Fruit fly (Drosophila melanogaster) whole organism, embryonic: ENCODE results near the gene CG5157.
A peak's percentile ranks its signal among the peaks of the same experiment; 100 is the strongest.

Experiments used
- BtbVII ChIP-seq: fragments of 200-800 bp; sonication (Bioruptor generic); optimal IDR thresholded peaks from 3 replicates; lab custom pipeline; 2017; ENCODE audit warnings: missing biosample characterization, mild to moderate bottlenecking, missing genetic modification characterization
- CG10959 ChIP-seq: fragments of 200-800 bp; sonication (Bioruptor generic); IDR thresholded peaks from 2 replicates; pipeline ENCODE4 v1.3.6; 2022; ENCODE audit warnings: missing biosample characterization, missing genetic modification characterization
- CG11456 ChIP-seq: fragments of 200-800 bp; sonication (Bioruptor generic); IDR thresholded peaks from 3 replicates; pipeline ENCODE4 v1.3.6; 2022; ENCODE audit warnings: missing biosample characterization, missing genetic modification characterization
- CG12219 ChIP-seq: fragments of 200-800 bp; sonication (Bioruptor generic); optimal IDR thresholded peaks from 3 replicates; lab custom pipeline; 2018; ENCODE audit warnings: missing biosample characterization, mild to moderate bottlenecking, missing genetic modification characterization
- CG13296 ChIP-seq: fragments of 200-800 bp; sonication (Bioruptor generic); optimal IDR thresholded peaks from 3 replicates; lab custom pipeline; 2018; ENCODE audit warnings: missing biosample characterization, mild to moderate bottlenecking, missing genetic modification characterization
- CG13624 ChIP-seq: fragments of 200-800 bp; sonication (Bioruptor generic); optimal IDR thresholded peaks from 2 replicates; lab custom pipeline; 2016; ENCODE audit warnings: missing biosample characterization, missing genetic modification characterization
- CG15514 ChIP-seq: fragments of 200-800 bp; sonication (Bioruptor generic); optimal IDR thresholded peaks from 3 replicates; lab custom pipeline; 2017; ENCODE audit warnings: missing biosample characterization, missing genetic modification characterization, mild to moderate bottlenecking, moderate library complexity, missing genetic modification reagents
- CG1603 ChIP-seq: fragments of 200-800 bp; sonication (Bioruptor generic); optimal IDR thresholded peaks from 2 replicates; lab custom pipeline; 2019; ENCODE audit warnings: missing biosample characterization, mild to moderate bottlenecking, missing genetic modification characterization, moderate library complexity
- CG1647 ChIP-seq: fragments of 200-800 bp; sonication (Bioruptor generic); optimal IDR thresholded peaks from 3 replicates; lab custom pipeline; 2016; ENCODE audit warnings: missing biosample characterization, missing genetic modification characterization
- CG16813 ChIP-seq: fragments of 200-800 bp; sonication (Bioruptor generic); IDR thresholded peaks from 3 replicates; pipeline ENCODE4 v1.3.6; 2022; ENCODE audit warnings: missing biosample characterization, missing genetic modification characterization; ENCODE audit not compliant: partially characterized antibody
- CG17328 ChIP-seq: fragments of 200-800 bp; sonication (Bioruptor generic); IDR thresholded peaks from 2 replicates; pipeline ENCODE4 v1.3.6; 2022; ENCODE audit warnings: missing biosample characterization, missing genetic modification characterization
- CG17361 ChIP-seq: fragments of 200-800 bp; sonication (Bioruptor generic); IDR thresholded peaks from 3 replicates; pipeline ENCODE4 v1.3.6; 2022; ENCODE audit warnings: missing biosample characterization, missing genetic modification characterization
- CG2116 ChIP-seq: fragments of 200-800 bp; sonication (Bioruptor generic); optimal IDR thresholded peaks from 3 replicates; lab custom pipeline; 2018; ENCODE audit warnings: missing biosample characterization, mild to moderate bottlenecking, missing genetic modification characterization
- CG2678 ChIP-seq: fragments of 200-800 bp; sonication (Bioruptor generic); optimal IDR thresholded peaks from 3 replicates; lab custom pipeline; 2019; ENCODE audit warnings: missing biosample characterization, mild to moderate bottlenecking, missing genetic modification characterization, moderate library complexity
- CG30020 ChIP-seq: fragments of 200-800 bp; optimal IDR thresholded peaks from 2 replicates; lab custom pipeline; 2019; ENCODE audit warnings: missing biosample characterization, mild to moderate bottlenecking, missing genetic modification characterization, moderate library complexity
- CG31388 ChIP-seq: fragments of 200-800 bp; sonication (Bioruptor generic); optimal IDR thresholded peaks from 2 replicates; lab custom pipeline; 2016; ENCODE audit warnings: missing biosample characterization, missing genetic modification characterization
- CG6175 ChIP-seq: fragments of 200-800 bp; sonication (Bioruptor generic); IDR thresholded peaks from 3 replicates; pipeline ENCODE4 v1.3.6; 2022; ENCODE audit warnings: missing biosample characterization, missing genetic modification characterization
- CG6654 ChIP-seq: fragments of 200-800 bp; sonication (Bioruptor generic); optimal IDR thresholded peaks from 2 replicates; lab custom pipeline; 2017; ENCODE audit warnings: missing biosample characterization, mild to moderate bottlenecking, missing genetic modification characterization
- CG6689 ChIP-seq: fragments of 200-800 bp; sonication (Bioruptor generic); IDR thresholded peaks from 2 replicates; pipeline ENCODE4 v1.3.6; 2022; ENCODE audit warnings: missing biosample characterization, missing genetic modification characterization
- CG7987 ChIP-seq: fragments of 200-800 bp; sonication (Bioruptor generic); optimal IDR thresholded peaks from 2 replicates; lab custom pipeline; 2018; ENCODE audit warnings: missing biosample characterization, mild to moderate bottlenecking, missing genetic modification characterization, moderate library complexity
- Deaf1 ChIP-seq: fragments of 200-800 bp; optimal IDR thresholded peaks from 3 replicates; lab custom pipeline; 2019; ENCODE audit warnings: missing biosample characterization, mild to moderate bottlenecking, missing genetic modification characterization, moderate library complexity
- Dip2 ChIP-seq: fragments of 200-800 bp; sonication (Bioruptor generic); IDR thresholded peaks from 2 replicates; pipeline ENCODE4 v1.3.6; 2022; ENCODE audit warnings: missing biosample characterization, missing genetic modification characterization
- Dll ChIP-seq: fragments of 200-800 bp; sonication (Bioruptor generic); IDR thresholded peaks from 4 replicates; pipeline ENCODE4 v1.3.6; 2022; ENCODE audit warnings: missing biosample characterization, missing genetic modification characterization; ENCODE audit not compliant: partially characterized antibody
- Doc2 ChIP-seq: fragments of 200-800 bp; sonication (Bioruptor generic); IDR thresholded peaks from 2 replicates; pipeline ENCODE4 v1.3.6; 2022; ENCODE audit warnings: missing biosample characterization, missing genetic modification characterization
- H2.0 ChIP-seq: fragments of 200-800 bp; sonication (Bioruptor generic); IDR thresholded peaks from 2 replicates; pipeline ENCODE4 v1.3.6; 2022; ENCODE audit warnings: missing biosample characterization, missing genetic modification characterization
- HLH54F ChIP-seq: fragments of 200-800 bp; sonication (Bioruptor generic); optimal IDR thresholded peaks from 3 replicates; lab custom pipeline; 2016; ENCODE audit warnings: missing biosample characterization, missing genetic modification characterization
- HLHmδ ChIP-seq: fragments of 200-800 bp; sonication (Bioruptor generic); optimal IDR thresholded peaks from 2 replicates; lab custom pipeline; 2018; ENCODE audit warnings: missing biosample characterization, mild to moderate bottlenecking, missing genetic modification characterization, moderate library complexity
- Hey ChIP-seq: fragments of 200-800 bp; sonication (Bioruptor generic); optimal IDR thresholded peaks from 3 replicates; lab custom pipeline; 2018; ENCODE audit warnings: missing biosample characterization, mild to moderate bottlenecking, missing genetic modification characterization
- Oli ChIP-seq: fragments of 200-800 bp; sonication (Bioruptor generic); optimal IDR thresholded peaks from 2 replicates; lab custom pipeline; 2018; ENCODE audit warnings: missing biosample characterization, mild to moderate bottlenecking, missing genetic modification characterization, moderate library complexity
- Pdp1 ChIP-seq, 2 experiments: fragments of 200-800 bp; sonication (Bioruptor generic); optimal IDR thresholded peaks; 3 replicates each; lab custom pipeline; 2016; ENCODE audit warnings: missing biosample characterization in 2 of 2, missing genetic modification characterization in 2 of 2, mild to moderate bottlenecking in 1 of 2, moderate library complexity in 1 of 2
- Rx ChIP-seq: fragments of 200-800 bp; sonication (Bioruptor generic); IDR thresholded peaks from 2 replicates; pipeline ENCODE4 v1.3.6; 2022; ENCODE audit warnings: missing biosample characterization, missing genetic modification characterization
- Trl ChIP-seq, 3 experiments: fragments of >200 bp in 2 of 3; fragments of 200-800 bp in 1 of 3; sonication (Bioruptor generic) in 1 of 3; optimal IDR thresholded peaks; 2 replicates in 1 of 3; 3 replicates in 2 of 3; lab custom pipeline; 2016 to 2017; ENCODE audit warnings: missing biosample characterization in 1 of 3, missing genetic modification characterization in 1 of 3
- ase ChIP-seq: fragments of 200-800 bp; sonication (Bioruptor generic); IDR thresholded peaks from 3 replicates; pipeline ENCODE4 v1.3.6; 2022; ENCODE audit warnings: missing biosample characterization, missing genetic modification characterization
- bigmax ChIP-seq: fragments of 200-800 bp; sonication (Bioruptor generic); optimal IDR thresholded peaks from 2 replicates; lab custom pipeline; 2018; ENCODE audit warnings: missing biosample characterization, mild to moderate bottlenecking, missing genetic modification characterization
- cg ChIP-seq: fragments of 200-800 bp; sonication (Bioruptor generic); optimal IDR thresholded peaks from 3 replicates; lab custom pipeline; 2019; ENCODE audit warnings: missing biosample characterization, mild to moderate bottlenecking, missing genetic modification characterization, moderate library complexity
- chinmo ChIP-seq: fragments of 200-800 bp; sonication (Bioruptor generic); IDR thresholded peaks from 4 replicates; pipeline ENCODE4 v1.3.6; 2022; ENCODE audit warnings: missing biosample characterization, missing genetic modification characterization; ENCODE audit not compliant: partially characterized antibody
- cwo ChIP-seq: fragments of 200-800 bp; sonication (Bioruptor generic); optimal IDR thresholded peaks from 3 replicates; lab custom pipeline; 2017; ENCODE audit warnings: missing biosample characterization, missing genetic modification characterization, mild to moderate bottlenecking, moderate library complexity, missing genetic modification reagents
- ham ChIP-seq: fragments of 200-800 bp; sonication (Bioruptor generic); IDR thresholded peaks from 2 replicates; pipeline ENCODE4 v1.3.6; 2022; ENCODE audit warnings: missing biosample characterization, missing genetic modification characterization
- hth ChIP-seq: fragments of >200 bp; optimal IDR thresholded peaks from 2 replicates; lab custom pipeline; 2017; ENCODE audit warnings: inconsistent platforms
- inv ChIP-seq: fragments of 200-800 bp; sonication (Bioruptor generic); IDR thresholded peaks from 2 replicates; pipeline ENCODE4 v1.3.6; 2022; ENCODE audit warnings: missing biosample characterization, missing genetic modification characterization; ENCODE audit not compliant: partially characterized antibody
- kay ChIP-seq: fragments of 200-800 bp; sonication (Bioruptor generic); optimal IDR thresholded peaks from 2 replicates; lab custom pipeline; 2016; ENCODE audit warnings: missing biosample characterization, missing genetic modification characterization
- nerfin-1 ChIP-seq: fragments of 200-800 bp; sonication (Bioruptor generic); optimal IDR thresholded peaks from 3 replicates; lab custom pipeline; 2019; ENCODE audit warnings: missing biosample characterization, mild to moderate bottlenecking, missing genetic modification characterization, moderate library complexity
- org-1 ChIP-seq: fragments of 200-800 bp; sonication (Bioruptor generic); optimal IDR thresholded peaks from 2 replicates; lab custom pipeline; 2017; ENCODE audit warnings: missing biosample characterization, missing genetic modification characterization
- pita ChIP-seq: fragments of 200-800 bp; sonication (Bioruptor generic); optimal IDR thresholded peaks from 2 replicates; lab custom pipeline; 2017; ENCODE audit warnings: missing biosample characterization, mild to moderate bottlenecking, missing genetic modification characterization
- salm ChIP-seq: fragments of 200-800 bp; sonication (Bioruptor generic); optimal IDR thresholded peaks from 2 replicates; lab custom pipeline; 2018; ENCODE audit warnings: missing biosample characterization, mild to moderate bottlenecking, missing genetic modification characterization
- sens-2 ChIP-seq: fragments of 200-800 bp; sonication (Bioruptor generic); IDR thresholded peaks from 2 replicates; pipeline ENCODE4 v1.3.6; 2022; ENCODE audit warnings: missing biosample characterization, missing genetic modification characterization
- sim ChIP-seq: fragments of 200-800 bp; sonication (Bioruptor generic); IDR thresholded peaks from 2 replicates; pipeline ENCODE4 v1.3.6; 2022; ENCODE audit warnings: missing biosample characterization, missing genetic modification characterization
- vnd ChIP-seq: fragments of 200-800 bp; sonication (Bioruptor generic); IDR thresholded peaks from 3 replicates; pipeline ENCODE4 v1.3.6; 2022; ENCODE audit warnings: missing biosample characterization, missing genetic modification characterization; ENCODE audit not compliant: partially characterized antibody

The CG5157 gene

dm6 chr3L:16164150-16165039 is 26.7 kb upstream of the CG5157 start, which contains the start of gene CG5151 (continued):
- TF ChIP-seq CG2116 (GFP tag; lab: Kevin White, UChicago) (no peak), hth (lab: Kevin White, UChicago) (no peak), Deaf1 (tag; lab: Kevin White, UChicago) (peak; percentile 59), sim (GFP tag; lab: Robert Waterston, UW) (no peak), CG17361 (GFP tag; lab: Robert Waterston, UW) (peak; percentile 44; the same call in 1 of the 3 replicates), salm (no peak), CG10959 (GFP tag; lab: Robert Waterston, UW) (no peak), Doc2 (no peak), CG1647 (GFP tag; lab: Kevin White, UChicago) (no peak), Trl (optimal IDR thresholded peaks at IDR 0.05; lab: Kevin White, UChicago) (peak; percentile 93 to 98), Trl (GFP tag; optimal IDR thresholded peaks at IDR 0.05; lab: Kevin White, UChicago) (peak; percentile 42), Oli (tag; lab: Kevin White, UChicago) (no peak), CG11456 (GFP tag; lab: Robert Waterston, UW) (no peak), cg (peak; percentile 70), chinmo (GFP tag; lab: Robert Waterston, UW) (peak; percentile 82; the same call in 2 of the 4 replicates), CG6654 (GFP tag; lab: Kevin White, UChicago) (no peak), CG30020 (tag; lab: Kevin White, UChicago) (no peak), CG31388 (GFP tag; lab: Kevin White, UChicago) (no peak), nerfin-1 (no peak), Hey (tag; lab: Kevin White, UChicago) (no peak), ase (GFP tag; lab: Robert Waterston, UW) (no peak), CG13296 (GFP tag; lab: Kevin White, UChicago) (peak; percentile 22), CG16813 (peak; percentile 64), Dll (peak; percentile 58; the same call in 2 of the 4 replicates), CG17328 (GFP tag; lab: Robert Waterston, UW) (no peak), HLH54F (GFP tag; lab: Kevin White, UChicago) (no peak), CG13624 (no peak), inv (peak; percentile 43), bigmax (GFP tag; lab: Kevin White, UChicago) (no peak), CG15514 (GFP tag; lab: Kevin White, UChicago) (no peak), CG6689 (GFP tag; lab: Robert Waterston, UW) (no peak), CG12219 (GFP tag; lab: Kevin White, UChicago) (no peak), kay (GFP tag; lab: Kevin White, UChicago) (no peak), CG2678 (peak; percentile 13), org-1 (no peak), ham (GFP tag; lab: Robert Waterston, UW) (no peak), Rx (GFP tag; lab: Robert Waterston, UW) (no peak), sens-2 (GFP tag; lab: Robert Waterston, UW) (no peak), BtbVII (GFP tag; lab: Kevin White, UChicago) (peak; percentile 40), HLHmδ (GFP tag; lab: Kevin White, UChicago) (peak; percentile 22), vnd (GFP tag; lab: Robert Waterston, UW) (peak; percentile 75), Dip2 (no peak), CG1603 (tag; lab: Kevin White, UChicago) (no peak), cwo (GFP tag; lab: Kevin White, UChicago) (peak; percentile 53), CG6175 (no peak), Pdp1 (GFP tag; optimal IDR thresholded peaks at IDR 0.05; lab: Kevin White, UChicago) (peak in 1 of 2 experiments; percentile 95), H2.0 (GFP tag; lab: Robert Waterston, UW) (no peak), pita (GFP tag; lab: Kevin White, UChicago) (no peak), CG7987 (GFP tag; lab: Kevin White, UChicago) (peak; percentile 22)
